Fruit fly (Drosophila melanogaster): Measurements from ENCODE around the gene CG8475.

CG8475 gene

dm6 chr2L:8217917-8218316 lies 21.2 kb upstream of the CG8475 start, which contains the start of gene CG8292:
Gene CG8292, minus strand, starts transcription at chr2L:8218017.
- TF ChIP-seq Sin3A (optimal IDR thresholded peaks at IDR 0.05) (no peak), h (optimal IDR thresholded peaks at IDR 0.05) (no peak), psq (optimal IDR thresholded peaks at IDR 0.05) (no peak), insv (optimal IDR thresholded peaks at IDR 0.05) (no peak), ttk (optimal IDR thresholded peaks at IDR 0.05) (no peak), Myc (optimal IDR thresholded peaks at IDR 0.05) (no peak)

dm6 chr2L:8215259-8215929 lies 18.7 kb upstream of the CG8475 start, which contains the start of gene CG8349:
Gene CG8349, plus strand, starts transcription at chr2L:8215915.
- TF ChIP-seq ttk (optimal IDR thresholded peaks at IDR 0.05) (no peak), Sin3A (optimal IDR thresholded peaks at IDR 0.05) (no peak), psq (optimal IDR thresholded peaks at IDR 0.05) (no peak), Myc (optimal IDR thresholded peaks at IDR 0.05) (no peak), h (optimal IDR thresholded peaks at IDR 0.05) (no peak), insv (optimal IDR thresholded peaks at IDR 0.05) (no peak)

DNA sequence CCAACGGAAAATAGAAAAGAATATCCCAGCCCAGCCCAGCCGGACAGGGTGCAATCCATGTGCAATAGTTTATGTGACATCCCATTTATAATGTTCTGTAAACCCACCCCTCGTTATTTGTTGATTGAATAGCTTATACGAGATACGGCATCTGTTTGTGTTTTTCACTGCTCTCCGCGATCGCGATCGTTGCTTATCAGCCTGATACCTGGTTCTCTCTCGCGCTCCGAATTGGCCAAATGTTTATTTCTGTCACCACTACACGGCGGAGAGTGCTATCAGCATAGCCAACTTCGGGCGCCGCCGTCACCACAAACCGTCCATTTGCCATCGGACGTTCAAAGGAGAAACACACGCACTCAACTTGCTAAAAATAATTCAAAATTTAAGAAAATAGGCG lies 17.3 kb upstream of the CG8475 start, which contains the start of gene CG8353:
Gene CG8353, plus strand, starts transcription at position 59 of the 400 bp plus-strand sequence.
- TF ChIP-seq insv (optimal IDR thresholded peaks at IDR 0.05): no peak
- TF ChIP-seq Sin3A (optimal IDR thresholded peaks at IDR 0.05): no peak
- no peak for TF ChIP-seq Myc (optimal IDR thresholded peaks at IDR 0.05)
- TF ChIP-seq h (optimal IDR thresholded peaks at IDR 0.05): no peak
- TF ChIP-seq ttk (optimal IDR thresholded peaks at IDR 0.05): no peak
- TF ChIP-seq psq (optimal IDR thresholded peaks at IDR 0.05): no peak

- no peak for TF ChIP-seq Sin3A (optimal IDR thresholded peaks at IDR 0.05)
- TF ChIP-seq Myc (optimal IDR thresholded peaks at IDR 0.05): no peak
- TF ChIP-seq ttk (optimal IDR thresholded peaks at IDR 0.05): no peak
- TF ChIP-seq psq (optimal IDR thresholded peaks at IDR 0.05): no peak
- TF ChIP-seq h (optimal IDR thresholded peaks at IDR 0.05): no peak
- no peak for TF ChIP-seq insv (optimal IDR thresholded peaks at IDR 0.05)
Measured at dm6 chr2L:8212666-8213270, 16.1 kb upstream of the CG8475 start, which contains the start of the genes CG8372 and CG8360. Gene CG8372, minus strand, starts transcription at chr2L:8212902. Gene CG8360, plus strand, starts transcription at chr2L:8212959.

dm6 chr2L:8211070-8211469 lies 14.4 kb upstream of the CG8475 start, which contains the start of gene Ssb-c31a:
Gene Ssb-c31a, plus strand, starts transcription at chr2L:8211347.
- TF ChIP-seq psq (optimal IDR thresholded peaks at IDR 0.05): no peak
- no peak for TF ChIP-seq h (optimal IDR thresholded peaks at IDR 0.05)
- no peak for TF ChIP-seq ttk (optimal IDR thresholded peaks at IDR 0.05)
- TF ChIP-seq Sin3A (optimal IDR thresholded peaks at IDR 0.05): no peak
- no peak for TF ChIP-seq insv (optimal IDR thresholded peaks at IDR 0.05)
- no peak for TF ChIP-seq Myc (optimal IDR thresholded peaks at IDR 0.05)

DNA sequence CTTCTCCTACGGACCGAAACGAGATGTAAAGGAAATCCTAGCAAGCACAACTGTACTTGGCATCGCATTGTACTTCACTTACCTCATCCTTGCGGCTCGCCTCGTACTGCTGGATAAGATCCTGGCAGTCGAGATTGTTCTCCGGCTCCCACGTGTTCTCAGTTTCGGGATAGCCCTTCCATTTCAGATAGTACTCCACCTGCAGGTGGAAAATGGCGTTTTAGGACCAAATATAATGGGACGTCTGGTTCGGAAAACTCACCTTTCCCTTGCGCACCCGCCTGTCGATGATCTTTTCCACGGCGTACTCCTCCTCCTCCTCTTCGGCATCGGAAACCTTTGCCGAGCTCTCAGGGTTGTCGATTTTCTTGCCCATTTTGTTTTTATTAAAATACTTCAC lies 13.8 kb upstream of the CG8475 start:
- TF ChIP-seq insv (optimal IDR thresholded peaks at IDR 0.05) (no peak), ttk (optimal IDR thresholded peaks at IDR 0.05) (no peak), psq (optimal IDR thresholded peaks at IDR 0.05) (no peak), h (optimal IDR thresholded peaks at IDR 0.05) (no peak), Sin3A (optimal IDR thresholded peaks at IDR 0.05) (no peak), Myc (optimal IDR thresholded peaks at IDR 0.05) (no peak)

dm6 chr2L:8209362-8209761 lies 12.6 kb upstream of the CG8475 start:
- no peak for TF ChIP-seq insv (optimal IDR thresholded peaks at IDR 0.05)
- TF ChIP-seq psq (optimal IDR thresholded peaks at IDR 0.05): no peak
- TF ChIP-seq Myc (optimal IDR thresholded peaks at IDR 0.05): no peak
- no peak for TF ChIP-seq h (optimal IDR thresholded peaks at IDR 0.05)
- no peak for TF ChIP-seq Sin3A (optimal IDR thresholded peaks at IDR 0.05)
- no peak for TF ChIP-seq ttk (optimal IDR thresholded peaks at IDR 0.05)

DNA sequence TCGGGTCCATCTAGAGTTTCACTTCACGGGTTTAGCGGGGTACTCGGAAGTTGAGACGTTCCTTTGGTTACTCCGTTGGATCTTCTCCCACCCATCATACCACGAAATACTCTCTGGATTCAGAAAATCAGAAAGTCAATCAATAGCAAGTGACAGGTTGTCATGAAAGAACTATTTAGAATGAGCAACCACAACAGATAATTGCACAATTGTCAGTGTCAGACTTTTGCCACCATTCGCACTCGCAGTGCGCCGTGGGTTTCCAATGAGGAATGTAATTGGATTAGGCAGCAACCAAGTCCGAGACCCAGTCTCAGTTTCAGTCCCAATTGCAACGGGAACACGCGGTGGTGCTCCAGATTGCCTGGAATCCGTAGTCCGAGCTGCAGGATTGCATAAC lies 9.2 kb upstream of the CG8475 start, which contains the start of gene CG8419:
Gene CG8419, plus strand, starts transcription at position 301 of the 400 bp plus-strand sequence.
- TF ChIP-seq psq (optimal IDR thresholded peaks at IDR 0.05) (no peak), Myc (optimal IDR thresholded peaks at IDR 0.05) (no peak), Sin3A (optimal IDR thresholded peaks at IDR 0.05) (no peak), ttk (optimal IDR thresholded peaks at IDR 0.05) (no peak), h (optimal IDR thresholded peaks at IDR 0.05) (no peak), insv (optimal IDR thresholded peaks at IDR 0.05) (no peak)

dm6 chr2L:8204996-8205567 lies 8.4 kb upstream of the CG8475 start, which contains the start of gene SLC5A11:
Gene SLC5A11, minus strand, starts transcription at chr2L:8205132.
- TF ChIP-seq Sin3A (optimal IDR thresholded peaks at IDR 0.05) (no peak), insv (optimal IDR thresholded peaks at IDR 0.05) (no peak), Myc (optimal IDR thresholded peaks at IDR 0.05) (no peak), psq (optimal IDR thresholded peaks at IDR 0.05) (no peak), ttk (optimal IDR thresholded peaks at IDR 0.05) (no peak), h (optimal IDR thresholded peaks at IDR 0.05) (no peak)

- TF ChIP-seq ttk (optimal IDR thresholded peaks at IDR 0.05) (no peak), psq (optimal IDR thresholded peaks at IDR 0.05) (no peak), insv (optimal IDR thresholded peaks at IDR 0.05) (no peak), Myc (optimal IDR thresholded peaks at IDR 0.05) (no peak), h (optimal IDR thresholded peaks at IDR 0.05) (no peak)
Measured at dm6 chr2L:8204366-8204765, 7.6 kb upstream of the CG8475 start.

DNA sequence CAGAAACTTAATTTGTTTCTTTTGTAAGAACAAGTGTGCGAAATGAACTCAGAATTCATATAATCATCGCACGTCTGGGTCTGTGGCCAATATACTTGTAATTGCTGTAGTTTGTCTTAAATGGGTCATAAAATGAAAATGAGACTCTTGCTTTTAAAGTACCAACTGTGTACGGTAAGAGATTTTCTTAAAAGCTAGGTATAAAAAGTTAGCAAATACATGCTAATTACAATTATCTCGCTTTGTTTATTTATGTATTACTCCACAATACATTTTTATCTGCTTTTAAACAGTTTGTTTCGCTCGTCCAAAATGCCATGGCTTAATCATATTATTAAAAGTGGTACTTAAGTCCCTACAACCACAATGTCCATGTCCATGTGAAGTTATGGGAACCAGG lies 7.0 kb upstream of the CG8475 start:
- TF ChIP-seq Myc (optimal IDR thresholded peaks at IDR 0.05): no peak
- no peak for TF ChIP-seq insv (optimal IDR thresholded peaks at IDR 0.05)
- no peak for TF ChIP-seq ttk (optimal IDR thresholded peaks at IDR 0.05)
- TF ChIP-seq h (optimal IDR thresholded peaks at IDR 0.05): no peak
- TF ChIP-seq Sin3A (optimal IDR thresholded peaks at IDR 0.05): no peak
- no peak for TF ChIP-seq psq (optimal IDR thresholded peaks at IDR 0.05)

- TF ChIP-seq ttk (optimal IDR thresholded peaks at IDR 0.05) (no peak), insv (optimal IDR thresholded peaks at IDR 0.05) (no peak), psq (optimal IDR thresholded peaks at IDR 0.05) (no peak), Myc (optimal IDR thresholded peaks at IDR 0.05) (no peak), Sin3A (optimal IDR thresholded peaks at IDR 0.05) (no peak), h (optimal IDR thresholded peaks at IDR 0.05) (no peak)
Measured at dm6 chr2L:8202569-8202968, 5.9 kb upstream of the CG8475 start.
